Worm (Caenorhabditis elegans) whole organism, young adult: ENCODE results near the gene T24G10.2.

Experiments used
- C06A6.2 ChIP-seq: fragments of 200-800 bp; sonication (Bioruptor generic); conservative IDR thresholded peaks from 2 replicates; pipeline ENCODE4 v1.3.6; 2022; ENCODE audit warnings: missing genetic modification characterization, missing compliant biosample characterization
- C17E4.6 ChIP-seq: fragments of 200-800 bp; sonication (Bioruptor generic); IDR thresholded peaks from 2 replicates; pipeline ENCODE4 v1.3.6; 2022; ENCODE audit warnings: missing genetic modification reagents, missing genetic modification characterization, missing compliant biosample characterization
- F49E8.2 ChIP-seq: sonication (generic microtip); optimal IDR thresholded peaks from 3 replicates; lab custom pipeline; 2017; ENCODE audit warnings: missing genetic modification characterization, mild to moderate bottlenecking, missing compliant biosample characterization, antibody characterized with exemption, moderate library complexity; ENCODE audit not compliant: insufficient read depth
- K11D2.4 ChIP-seq: fragments of 200-800 bp; sonication (Bioruptor generic); IDR thresholded peaks from 2 replicates; pipeline ENCODE4 v1.3.6; 2022; ENCODE audit warnings: missing genetic modification reagents, missing genetic modification characterization, missing compliant biosample characterization
- Y56A3A.18 ChIP-seq: fragments of 200-800 bp; sonication (Bioruptor generic); IDR thresholded peaks from 2 replicates; pipeline ENCODE4 v1.3.6; 2022; ENCODE audit warnings: missing genetic modification reagents, missing genetic modification characterization, missing compliant biosample characterization
- Y67H2A.10 ChIP-seq: fragments of 200-800 bp; sonication (Bioruptor generic); conservative IDR thresholded peaks from 2 replicates; pipeline ENCODE4 v1.3.6; 2022; ENCODE audit warnings: missing genetic modification reagents, missing genetic modification characterization, missing compliant biosample characterization
- aptf-3 ChIP-seq: fragments of 200-800 bp; sonication (Bioruptor generic); IDR thresholded peaks from 2 replicates; pipeline ENCODE4 v1.3.6; 2022; ENCODE audit warnings: missing genetic modification characterization, missing compliant biosample characterization
- attf-3 ChIP-seq: fragments of 200-800 bp; sonication (Bioruptor generic); conservative IDR thresholded peaks from 2 replicates; pipeline ENCODE4 v1.3.6; 2022; ENCODE audit warnings: missing genetic modification reagents, missing genetic modification characterization, missing compliant biosample characterization
- bed-2 ChIP-seq: fragments of 200-800 bp; sonication (Bioruptor generic); IDR thresholded peaks from 2 replicates; pipeline ENCODE4 v1.3.6; 2022; ENCODE audit warnings: missing genetic modification reagents, missing genetic modification characterization, missing compliant biosample characterization
- ceh-79 ChIP-seq: sonication (generic microtip); optimal IDR thresholded peaks from 2 replicates; lab custom pipeline; 2017; ENCODE audit warnings: mild to moderate bottlenecking, missing genetic modification characterization, missing compliant biosample characterization
- ceh-91 ChIP-seq: fragments of 200-800 bp; sonication (Bioruptor generic); IDR thresholded peaks from 2 replicates; pipeline ENCODE4 v1.3.6; 2022; ENCODE audit warnings: missing genetic modification reagents, missing genetic modification characterization, missing compliant biosample characterization
- chd-7 ChIP-seq: sonication (generic microtip); optimal IDR thresholded peaks from 2 replicates; lab custom pipeline; 2016; ENCODE audit warnings: mild to moderate bottlenecking, missing genetic modification characterization, moderate library complexity, missing compliant biosample characterization
- die-1 ChIP-seq: sonication (generic microtip); optimal IDR thresholded peaks from 2 replicates; lab custom pipeline; 2016; ENCODE audit warnings: missing genotype, mild to moderate bottlenecking, missing genetic modification characterization, missing compliant biosample characterization
- dpl-1 ChIP-seq: fragments of 150-350 bp; optimal IDR thresholded peaks from 2 replicates; lab custom pipeline; 2014; ENCODE audit warnings: missing biosample characterization, missing genetic modification reagents, missing genetic modification characterization
- egl-44 ChIP-seq: fragments of 200-800 bp; sonication (Bioruptor generic); IDR thresholded peaks from 2 replicates; pipeline ENCODE4 v1.3.6; 2022; ENCODE audit warnings: missing genetic modification reagents, missing genetic modification characterization, missing compliant biosample characterization
- fkh-3 ChIP-seq: sonication (generic microtip); optimal IDR thresholded peaks from 2 replicates; lab custom pipeline; 2016; ENCODE audit warnings: mild to moderate bottlenecking, missing genetic modification characterization, missing compliant biosample characterization
- him-1 ChIP-seq: sonication (generic microtip); optimal IDR thresholded peaks from 2 replicates; lab custom pipeline; 2016; ENCODE audit warnings: missing genotype, missing genetic modification reagents, missing genetic modification characterization, missing compliant biosample characterization
- hlh-26 ChIP-seq: fragments of 200-800 bp; sonication (Bioruptor generic); conservative IDR thresholded peaks from 2 replicates; pipeline ENCODE4 v1.3.6; 2022; ENCODE audit warnings: missing genetic modification reagents, missing genetic modification characterization, missing compliant biosample characterization
- hmg-1.2 ChIP-seq: fragments of 200-800 bp; sonication (Bioruptor generic); IDR thresholded peaks from 2 replicates; pipeline ENCODE4 v1.3.6; 2022; ENCODE audit warnings: missing genetic modification reagents, missing genetic modification characterization, missing compliant biosample characterization
- hmg-20 ChIP-seq: fragments of 200-800 bp; sonication (Bioruptor generic); IDR thresholded peaks from 2 replicates; pipeline ENCODE4 v1.3.6; 2022; ENCODE audit warnings: missing genetic modification reagents, missing genetic modification characterization, missing compliant biosample characterization
- let-607 ChIP-seq, 2 experiments: fragments of 200-800 bp in 1 of 2; sonication (Bioruptor generic) in 1 of 2; sonication (generic microtip) in 1 of 2; optimal IDR thresholded peaks; 2 replicates each; lab custom pipeline; 2016 to 2018; ENCODE audit warnings: mild to moderate bottlenecking in 2 of 2, missing compliant biosample characterization in 2 of 2, missing genetic modification characterization in 2 of 2, moderate library complexity in 2 of 2, missing genotype in 1 of 2
- lin-35 ChIP-seq, 3 experiments: fragments of 150-350 bp in 2 of 3; sonication (generic microtip) in 1 of 3; optimal IDR thresholded peaks; 2 replicates each; lab custom pipeline; 2014 to 2018; ENCODE audit warnings: missing biosample characterization in 3 of 3, missing genetic modification characterization in 3 of 3, missing genetic modification reagents in 3 of 3
- lin-40 ChIP-seq: sonication (generic microtip); optimal IDR thresholded peaks from 2 replicates; lab custom pipeline; 2016; ENCODE audit warnings: missing genetic modification characterization, mild to moderate bottlenecking, missing compliant biosample characterization, missing genotype, missing genetic modification reagents
- lin-54 ChIP-seq: fragments of 200-800 bp; sonication (Bioruptor generic); optimal IDR thresholded peaks from 2 replicates; lab custom pipeline; 2018; ENCODE audit warnings: mild to moderate bottlenecking, missing genetic modification characterization, missing compliant biosample characterization
- mcd-1 ChIP-seq: fragments of 200-800 bp; sonication (Bioruptor generic); IDR thresholded peaks from 2 replicates; pipeline ENCODE4 v1.3.6; 2022; ENCODE audit warnings: missing genetic modification reagents, missing genetic modification characterization, missing compliant biosample characterization
- nhr-27 ChIP-seq: fragments of 200-800 bp; sonication (Bioruptor generic); optimal IDR thresholded peaks from 2 replicates; lab custom pipeline; 2018; ENCODE audit warnings: mild to moderate bottlenecking, missing genetic modification characterization, moderate library complexity, missing compliant biosample characterization
- nhr-80 ChIP-seq: sonication (generic microtip); optimal IDR thresholded peaks from 2 replicates; lab custom pipeline; 2016; ENCODE audit warnings: missing genetic modification characterization, missing compliant biosample characterization
- pbrm-1 ChIP-seq: fragments of 200-800 bp; sonication (Bioruptor generic); IDR thresholded peaks from 2 replicates; pipeline ENCODE4 v1.3.6; 2022; ENCODE audit warnings: missing genetic modification reagents, missing genetic modification characterization, missing compliant biosample characterization
- rcor-1 ChIP-seq: fragments of 200-800 bp; sonication (Bioruptor generic); IDR thresholded peaks from 2 replicates; pipeline ENCODE4 v1.3.6; 2022; ENCODE audit warnings: missing genetic modification reagents, missing genetic modification characterization, missing compliant biosample characterization
- snpc-1.3 ChIP-seq: sonication (generic microtip); optimal IDR thresholded peaks from 2 replicates; lab custom pipeline; 2017; ENCODE audit warnings: missing genetic modification characterization, mild to moderate bottlenecking, missing compliant biosample characterization, antibody characterized with exemption, moderate library complexity, missing genotype, missing genetic modification reagents; ENCODE audit not compliant: insufficient read depth
- snpc-3.4 ChIP-seq: sonication (generic microtip); optimal IDR thresholded peaks from 2 replicates; lab custom pipeline; 2017; ENCODE audit warnings: missing genetic modification characterization, mild to moderate bottlenecking, missing compliant biosample characterization, antibody characterized with exemption, moderate library complexity, missing genotype, missing genetic modification reagents
- somi-1 ChIP-seq: fragments of 200-800 bp; sonication (Bioruptor generic); optimal IDR thresholded peaks from 2 replicates; lab custom pipeline; 2018; ENCODE audit warnings: mild to moderate bottlenecking, missing genetic modification characterization, missing compliant biosample characterization
- sptf-2 ChIP-seq: fragments of 200-800 bp; sonication (Bioruptor generic); optimal IDR thresholded peaks from 2 replicates; lab custom pipeline; 2018; ENCODE audit warnings: mild to moderate bottlenecking, missing genetic modification characterization, missing compliant biosample characterization
- zfh-2 ChIP-seq: fragments of 200-800 bp; sonication (Bioruptor generic); conservative IDR thresholded peaks from 2 replicates; pipeline ENCODE4 v1.3.6; 2022; ENCODE audit warnings: missing genetic modification reagents, missing genetic modification characterization, missing compliant biosample characterization
- zim-3 ChIP-seq: sonication (generic microtip); optimal IDR thresholded peaks from 2 replicates; lab custom pipeline; 2017; ENCODE audit warnings: mild to moderate bottlenecking, missing genetic modification characterization, moderate library complexity, missing compliant biosample characterization
- ztf-18 ChIP-seq: sonication (generic microtip); optimal IDR thresholded peaks from 2 replicates; lab custom pipeline; 2016; ENCODE audit warnings: missing genotype, mild to moderate bottlenecking, missing genetic modification characterization, missing compliant biosample characterization
- ztf-26 ChIP-seq: sonication (generic microtip); optimal IDR thresholded peaks from 2 replicates; lab custom pipeline; 2017; ENCODE audit warnings: missing genetic modification characterization, missing compliant biosample characterization
- ztf-3 ChIP-seq: fragments of 200-800 bp; sonication (Bioruptor generic); optimal IDR thresholded peaks from 2 replicates; lab custom pipeline; 2018; ENCODE audit warnings: mild to moderate bottlenecking, missing genetic modification characterization, missing compliant biosample characterization

The T24G10.2 gene

ce11 chrIII:5422561-5423103, 19.9 kb downstream of the T24G10.2 start:
- TF ChIP-seq ztf-3 (GFP tag; lab: Kevin White, UChicago) (no peak), zfh-2 (GFP tag; lab: Robert Waterston, UW) (no peak), snpc-1.3 (tag; lab: Kevin White, UChicago) (no peak), ztf-26 (tag; lab: Kevin White, UChicago) (no peak), lin-54 (GFP tag; lab: Kevin White, UChicago) (no peak), K11D2.4 (GFP tag; lab: Robert Waterston, UW) (no peak), lin-35 (GFP tag; optimal IDR thresholded peaks at IDR 0.05; lab: Kevin White, UChicago) (no peak), somi-1 (no peak), chd-7 (tag; lab: Kevin White, UChicago) (no peak), him-1 (no peak), C17E4.6 (no peak), ztf-18 (tag; lab: Kevin White, UChicago) (no peak), Y67H2A.10 (GFP tag; lab: Robert Waterston, UW) (no peak), bed-2 (no peak), F49E8.2 (tag; lab: Kevin White, UChicago) (no peak), nhr-27 (no peak), egl-44 (GFP tag; lab: Robert Waterston, UW) (no peak), zim-3 (tag; lab: Kevin White, UChicago) (no peak), snpc-3.4 (tag; lab: Kevin White, UChicago) (no peak)

ce11 chrIII:5421406-5421805, 21.2 kb downstream of the T24G10.2 start:
- TF ChIP-seq let-607 (tag; optimal IDR thresholded peaks at IDR 0.05; lab: Kevin White, UChicago), result peak; percentile 41 to 63
- TF ChIP-seq lin-40, result peak; percentile 4
- TF ChIP-seq hmg-1.2 (GFP tag; lab: Robert Waterston, UW), result peak; percentile 65; the same call in 1 of the 2 replicates
- peak; percentile 4 for TF ChIP-seq ztf-26 (tag; lab: Kevin White, UChicago)
- TF ChIP-seq nhr-80 (tag; lab: Kevin White, UChicago), result peak; percentile 72
- TF ChIP-seq aptf-3 (GFP tag; lab: Robert Waterston, UW), result no peak
- TF ChIP-seq ceh-91 (GFP tag; lab: Robert Waterston, UW), result no peak

ce11 chrIII:5420276-5420675, 22.3 kb downstream of the T24G10.2 start:
- TF ChIP-seq ztf-26 (tag; lab: Kevin White, UChicago), result no peak
- no peak for TF ChIP-seq attf-3 (GFP tag; lab: Robert Waterston, UW)
- TF ChIP-seq dpl-1 (GFP tag; lab: Kevin White, UChicago), result no peak
- no peak for TF ChIP-seq hmg-20 (GFP tag; lab: Robert Waterston, UW)
- TF ChIP-seq C06A6.2 (GFP tag; lab: Robert Waterston, UW), result no peak
- no peak for TF ChIP-seq hlh-26
- TF ChIP-seq rcor-1, result no peak
- no peak for TF ChIP-seq fkh-3 (tag; lab: Kevin White, UChicago)
- TF ChIP-seq mcd-1 (GFP tag; lab: Robert Waterston, UW), result no peak
- no peak for TF ChIP-seq die-1 (tag; lab: Kevin White, UChicago)
- TF ChIP-seq ceh-91 (GFP tag; lab: Robert Waterston, UW), result no peak
- TF ChIP-seq sptf-2, result no peak
- TF ChIP-seq nhr-80 (tag; lab: Kevin White, UChicago), result no peak
- TF ChIP-seq ceh-79 (tag; lab: Kevin White, UChicago), result no peak
- no peak for TF ChIP-seq Y56A3A.18 (GFP tag; lab: Robert Waterston, UW)
- no peak for TF ChIP-seq pbrm-1 (GFP tag; lab: Robert Waterston, UW)
